Fruit fly (Drosophila melanogaster) whole organism, embryonic: ENCODE data around the gene CG7519.

ENCODE experiments used
- Blimp-1 ChIP-seq: fragments of 200-800 bp; sonication (Bioruptor generic); optimal IDR thresholded peaks from 3 replicates; lab custom pipeline; 2018; ENCODE audit warnings: missing biosample characterization, missing genetic modification characterization, mild to moderate bottlenecking, moderate library complexity, missing genetic modification reagents
- CG10431 ChIP-seq: fragments of 200-800 bp; sonication (Bioruptor generic); optimal IDR thresholded peaks from 3 replicates; lab custom pipeline; 2018; ENCODE audit warnings: missing biosample characterization, mild to moderate bottlenecking, missing genetic modification characterization
- CG12942 ChIP-seq: fragments of 200-800 bp; sonication (Bioruptor generic); optimal IDR thresholded peaks from 3 replicates; lab custom pipeline; 2016; ENCODE audit warnings: missing biosample characterization, missing genetic modification characterization
- CG13287 ChIP-seq: fragments of 200-800 bp; sonication (Bioruptor generic); IDR thresholded peaks from 2 replicates; pipeline ENCODE4 v1.3.6; 2022; ENCODE audit warnings: missing biosample characterization, missing genetic modification characterization; ENCODE audit not compliant: partially characterized antibody
- CG14860 ChIP-seq: fragments of 200-800 bp; sonication (Bioruptor generic); IDR thresholded peaks from 3 replicates; pipeline ENCODE4 v1.3.6; 2022; ENCODE audit warnings: missing biosample characterization, missing genetic modification characterization; ENCODE audit not compliant: partially characterized antibody
- CG2120 ChIP-seq: fragments of 200-800 bp; sonication (Bioruptor generic); optimal IDR thresholded peaks from 3 replicates; lab custom pipeline; 2016; ENCODE audit warnings: missing biosample characterization, missing genetic modification characterization
- CG30020 ChIP-seq: fragments of 200-800 bp; optimal IDR thresholded peaks from 2 replicates; lab custom pipeline; 2019; ENCODE audit warnings: missing biosample characterization, mild to moderate bottlenecking, missing genetic modification characterization, moderate library complexity
- CG31388 ChIP-seq: fragments of 200-800 bp; sonication (Bioruptor generic); optimal IDR thresholded peaks from 2 replicates; lab custom pipeline; 2016; ENCODE audit warnings: missing biosample characterization, missing genetic modification characterization
- CG4424 ChIP-seq: fragments of 200-800 bp; sonication (Bioruptor generic); optimal IDR thresholded peaks from 3 replicates; lab custom pipeline; 2016; ENCODE audit warnings: missing biosample characterization, missing genetic modification characterization
- CG6683 ChIP-seq: fragments of 200-800 bp; sonication (Bioruptor generic); optimal IDR thresholded peaks from 2 replicates; lab custom pipeline; 2017; ENCODE audit warnings: missing biosample characterization, mild to moderate bottlenecking, missing genetic modification characterization, missing genetic modification reagents
- CG6689 ChIP-seq: fragments of 200-800 bp; sonication (Bioruptor generic); IDR thresholded peaks from 2 replicates; pipeline ENCODE4 v1.3.6; 2022; ENCODE audit warnings: missing biosample characterization, missing genetic modification characterization
- CG7928 ChIP-seq: fragments of 200-800 bp; sonication (Bioruptor generic); optimal IDR thresholded peaks from 2 replicates; lab custom pipeline; 2017; ENCODE audit warnings: missing biosample characterization, mild to moderate bottlenecking, missing genetic modification characterization
- CG8290 ChIP-seq, 3 experiments: fragments of 200-800 bp; sonication (Bioruptor generic); optimal IDR thresholded peaks; 2 replicates each; lab custom pipeline; 2016 to 2019; ENCODE audit warnings: missing biosample characterization in 3 of 3, missing genetic modification characterization in 3 of 3, mild to moderate bottlenecking in 2 of 3, moderate library complexity in 1 of 3
- CG9727 ChIP-seq: fragments of 200-800 bp; sonication (Bioruptor generic); optimal IDR thresholded peaks from 3 replicates; lab custom pipeline; 2017; ENCODE audit warnings: missing biosample characterization, mild to moderate bottlenecking, missing genetic modification characterization
- D ChIP-seq, 2 experiments: fragments of 200-800 bp in 1 of 2; fragments of >200 bp in 1 of 2; sonication (Bioruptor generic) in 1 of 2; optimal IDR thresholded peaks; 2 replicates in 1 of 2; 3 replicates in 1 of 2; lab custom pipeline; 2017; ENCODE audit warnings: mild to moderate bottlenecking in 1 of 2, missing biosample characterization in 1 of 2, missing genetic modification characterization in 1 of 2, missing genetic modification reagents in 1 of 2
- ERR ChIP-seq: fragments of 200-800 bp; sonication (Bioruptor generic); optimal IDR thresholded peaks from 2 replicates; lab custom pipeline; 2016; ENCODE audit warnings: missing biosample characterization, missing genetic modification characterization
- Eip74EF ChIP-seq, 2 experiments: fragments of 200-800 bp in 1 of 2; fragments of >200 bp in 1 of 2; sonication (Bioruptor generic) in 1 of 2; optimal IDR thresholded peaks; 2 replicates each; lab custom pipeline; 2017 to 2019; ENCODE audit warnings: missing biosample characterization in 2 of 2, missing genetic modification characterization in 2 of 2, mild to moderate bottlenecking in 1 of 2, moderate library complexity in 1 of 2
- Hr51 ChIP-seq, 2 experiments: fragments of 200-800 bp; sonication (Bioruptor generic); optimal IDR thresholded peaks; 2 replicates in 1 of 2; 3 replicates in 1 of 2; lab custom pipeline; 2016 to 2018; ENCODE audit warnings: missing biosample characterization in 2 of 2, missing genetic modification characterization in 2 of 2, mild to moderate bottlenecking in 1 of 2, moderate library complexity in 1 of 2
- Jarid2 ChIP-seq: fragments of 200-800 bp; sonication (Bioruptor generic); optimal IDR thresholded peaks from 3 replicates; lab custom pipeline; 2017; ENCODE audit warnings: mild to moderate bottlenecking, missing biosample characterization, missing genetic modification reagents, missing genetic modification characterization
- Kr ChIP-seq: fragments of 200-800 bp; sonication (Bioruptor generic); optimal IDR thresholded peaks from 2 replicates; lab custom pipeline; 2017; ENCODE audit warnings: missing biosample characterization, mild to moderate bottlenecking, missing genetic modification characterization
- Mes4 ChIP-seq: fragments of 200-800 bp; sonication (Bioruptor generic); optimal IDR thresholded peaks from 2 replicates; lab custom pipeline; 2016; ENCODE audit warnings: missing biosample characterization, missing genetic modification characterization
- Nf-YB ChIP-seq: fragments of 200-800 bp; sonication (Bioruptor generic); optimal IDR thresholded peaks from 3 replicates; lab custom pipeline; 2019; ENCODE audit warnings: missing biosample characterization, mild to moderate bottlenecking, missing genetic modification characterization, moderate library complexity
- Nf-YC ChIP-seq: fragments of 200-800 bp; optimal IDR thresholded peaks from 3 replicates; lab custom pipeline; 2019; ENCODE audit warnings: missing biosample characterization, mild to moderate bottlenecking, missing genetic modification characterization, moderate library complexity
- Optix ChIP-seq: fragments of 200-800 bp; sonication (Bioruptor generic); IDR thresholded peaks from 3 replicates; pipeline ENCODE4 v1.3.6; 2022; ENCODE audit warnings: missing biosample characterization, missing genetic modification characterization
- Xbp1 ChIP-seq: fragments of 200-800 bp; sonication (Bioruptor generic); optimal IDR thresholded peaks from 3 replicates; lab custom pipeline; 2016; ENCODE audit warnings: missing biosample characterization, mild to moderate bottlenecking, missing genetic modification characterization
- br ChIP-seq: fragments of >200 bp; optimal IDR thresholded peaks from 2 replicates; lab custom pipeline; 2017
- ftz-f1 ChIP-seq: fragments of 200-800 bp; sonication (Bioruptor generic); optimal IDR thresholded peaks from 2 replicates; lab custom pipeline; 2016; ENCODE audit warnings: missing biosample characterization, missing genetic modification characterization
- gcm ChIP-seq: fragments of 200-800 bp; sonication (Bioruptor generic); optimal IDR thresholded peaks from 2 replicates; lab custom pipeline; 2019; ENCODE audit warnings: missing biosample characterization, mild to moderate bottlenecking, missing genetic modification characterization, moderate library complexity
- grn ChIP-seq: fragments of 200-800 bp; sonication (Bioruptor generic); optimal IDR thresholded peaks from 3 replicates; lab custom pipeline; 2017; ENCODE audit warnings: missing biosample characterization, missing genetic modification characterization
- kah ChIP-seq: fragments of 200-800 bp; sonication (Bioruptor generic); optimal IDR thresholded peaks from 2 replicates; lab custom pipeline; 2018; ENCODE audit warnings: missing biosample characterization, mild to moderate bottlenecking, missing genetic modification characterization
- lola ChIP-seq, 3 experiments: fragments of >200 bp in 2 of 3; fragments of 200-800 bp in 1 of 3; sonication (Bioruptor generic) in 1 of 3; optimal IDR thresholded peaks; 2 replicates each; lab custom pipeline; 2017 to 2019; ENCODE audit warnings: missing biosample characterization in 3 of 3, missing genetic modification characterization in 3 of 3, mild to moderate bottlenecking in 1 of 3, moderate library complexity in 1 of 3
- lov ChIP-seq, 2 experiments: fragments of 200-800 bp in 1 of 2; fragments of >200 bp in 1 of 2; sonication (Bioruptor generic) in 1 of 2; IDR thresholded peaks in 1 of 2; optimal IDR thresholded peaks in 1 of 2; 2 replicates in 1 of 2; 3 replicates in 1 of 2; pipeline versions ENCODE4 v1.3.6 to Lab custom; 2017 to 2022; ENCODE audit warnings: missing biosample characterization in 1 of 2, missing genetic modification characterization in 1 of 2
- maf-S ChIP-seq: fragments of 200-800 bp; sonication (Bioruptor generic); optimal IDR thresholded peaks from 2 replicates; lab custom pipeline; 2016; ENCODE audit warnings: missing biosample characterization, missing genetic modification characterization
- mld ChIP-seq: fragments of 200-800 bp; sonication (Bioruptor generic); IDR thresholded peaks from 3 replicates; pipeline ENCODE4 v1.3.6; 2022; ENCODE audit warnings: missing biosample characterization, missing genetic modification characterization; ENCODE audit not compliant: partially characterized antibody
- nom ChIP-seq: fragments of 200-800 bp; sonication (Bioruptor generic); optimal IDR thresholded peaks from 2 replicates; lab custom pipeline; 2017; ENCODE audit warnings: missing biosample characterization, missing genetic modification characterization, mild to moderate bottlenecking, moderate library complexity, missing genetic modification reagents
- pb ChIP-seq: fragments of 200-800 bp; sonication (Bioruptor generic); optimal IDR thresholded peaks from 3 replicates; lab custom pipeline; 2016; ENCODE audit warnings: missing biosample characterization, missing genetic modification characterization
- phol ChIP-seq: fragments of 200-800 bp; sonication (Bioruptor generic); optimal IDR thresholded peaks from 3 replicates; lab custom pipeline; 2018; ENCODE audit warnings: missing biosample characterization, mild to moderate bottlenecking, missing genetic modification characterization, moderate library complexity
- salm ChIP-seq: fragments of 200-800 bp; sonication (Bioruptor generic); optimal IDR thresholded peaks from 2 replicates; lab custom pipeline; 2018; ENCODE audit warnings: missing biosample characterization, mild to moderate bottlenecking, missing genetic modification characterization
- slbo ChIP-seq: fragments of 200-800 bp; sonication (Bioruptor generic); IDR thresholded peaks from 2 replicates; pipeline ENCODE4 v1.3.6; 2022; ENCODE audit warnings: missing biosample characterization, missing genetic modification characterization
- sqz ChIP-seq: fragments of 200-800 bp; sonication (Bioruptor generic); optimal IDR thresholded peaks from 3 replicates; lab custom pipeline; 2018; ENCODE audit warnings: missing biosample characterization, mild to moderate bottlenecking, missing genetic modification characterization
- tll ChIP-seq, 2 experiments: fragments of 200-800 bp in 1 of 2; fragments of >200 bp in 1 of 2; sonication (Bioruptor generic) in 1 of 2; optimal IDR thresholded peaks; 2 replicates each; lab custom pipeline; 2017 to 2019; ENCODE audit warnings: missing biosample characterization in 2 of 2, missing genetic modification characterization in 2 of 2, mild to moderate bottlenecking in 1 of 2, moderate library complexity in 1 of 2
- twi ChIP-seq: fragments of 200-800 bp; optimal IDR thresholded peaks from 2 replicates; lab custom pipeline; 2019; ENCODE audit warnings: missing biosample characterization, mild to moderate bottlenecking, missing genetic modification characterization, moderate library complexity
- vnd ChIP-seq: fragments of 200-800 bp; sonication (Bioruptor generic); IDR thresholded peaks from 3 replicates; pipeline ENCODE4 v1.3.6; 2022; ENCODE audit warnings: missing biosample characterization, missing genetic modification characterization; ENCODE audit not compliant: partially characterized antibody
- vvl ChIP-seq: fragments of 200-800 bp; sonication (Bioruptor generic); IDR thresholded peaks from 2 replicates; pipeline ENCODE4 v1.3.6; 2022; ENCODE audit warnings: missing biosample characterization, missing genetic modification characterization
- z ChIP-seq: fragments of 200-800 bp; sonication (Bioruptor generic); IDR thresholded peaks from 3 replicates; pipeline ENCODE4 v1.3.6; 2022; ENCODE audit warnings: missing biosample characterization, missing genetic modification characterization
- zen ChIP-seq: fragments of 200-800 bp; sonication (Bioruptor generic); optimal IDR thresholded peaks from 3 replicates; lab custom pipeline; 2018; ENCODE audit warnings: missing biosample characterization, mild to moderate bottlenecking, missing genetic modification characterization, moderate library complexity
- zen2 ChIP-seq: fragments of 200-800 bp; sonication (Bioruptor generic); IDR thresholded peaks from 3 replicates; pipeline ENCODE4 v1.3.6; 2022; ENCODE audit warnings: missing biosample characterization, missing genetic modification characterization; ENCODE audit not compliant: partially characterized antibody

The CG7519 gene

DNA sequence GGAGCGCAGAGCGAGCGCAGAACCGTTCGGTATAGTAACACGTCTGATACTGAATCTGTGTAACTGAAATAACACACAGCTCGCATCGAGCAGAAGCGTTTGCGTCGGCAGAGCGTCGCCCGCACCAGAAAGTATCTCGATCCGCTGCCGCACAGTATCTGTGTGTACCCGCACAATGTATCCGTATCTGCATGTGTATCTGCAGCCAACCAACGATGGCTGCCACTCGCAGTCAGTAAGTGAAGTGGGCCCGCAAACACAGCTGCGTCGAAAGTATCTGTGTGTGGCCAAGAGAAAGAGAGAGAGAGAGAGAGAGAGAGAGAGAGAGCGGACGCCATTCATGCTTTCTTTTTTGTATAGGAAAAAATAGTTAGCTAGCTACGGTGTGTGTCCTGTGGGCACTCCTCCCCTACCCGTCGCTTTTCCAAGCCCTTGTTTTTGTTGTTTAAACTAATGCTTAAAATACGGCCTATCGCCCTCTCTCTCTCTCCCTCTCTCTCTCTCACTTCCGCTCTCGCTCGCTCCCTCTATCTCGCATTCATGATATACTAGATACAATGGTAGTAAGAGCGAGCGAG is 16.4 kb upstream of the CG7519 start, which contains the start of gene croc (continued):
- TF ChIP-seq Xbp1 (GFP tag; lab: Kevin White, UChicago), result no peak
- TF ChIP-seq nom (GFP tag; lab: Kevin White, UChicago), result no peak
- TF ChIP-seq CG7928, result no peak
- peak; percentile 31; the same call in 1 of the 3 replicates for TF ChIP-seq vnd (GFP tag; lab: Robert Waterston, UW)
- no peak for TF ChIP-seq mld (GFP tag; lab: Robert Waterston, UW)
- no peak for TF ChIP-seq CG6683 (GFP tag; lab: Kevin White, UChicago)
- no peak for TF ChIP-seq zen
- no peak for TF ChIP-seq pb (GFP tag; lab: Kevin White, UChicago)
- TF ChIP-seq Nf-YC (tag; lab: Kevin White, UChicago), result peak; percentile 98
- TF ChIP-seq lov (optimal IDR thresholded peaks at IDR 0.05; lab: Kevin White, UChicago), result no peak
- 0 out of 3 replicates have a peak, but pooled peaks have one; percentile 13 for TF ChIP-seq lov (GFP tag; IDR thresholded peaks at IDR 0.05; lab: Robert Waterston, UW)
- TF ChIP-seq D (optimal IDR thresholded peaks at IDR 0.05; lab: Kevin White, UChicago), result peak; percentile 70
- TF ChIP-seq D (GFP tag; optimal IDR thresholded peaks at IDR 0.05; lab: Kevin White, UChicago), result peak; percentile 7
- TF ChIP-seq Optix (GFP tag; lab: Robert Waterston, UW), result no peak
- TF ChIP-seq tll (GFP tag; optimal IDR thresholded peaks at IDR 0.05; lab: Kevin White, UChicago), result peak; percentile 96 to 98
- TF ChIP-seq ERR, result no peak
- no peak for TF ChIP-seq CG10431
- TF ChIP-seq Nf-YB (GFP tag; lab: Kevin White, UChicago), result peak; percentile 99
- TF ChIP-seq Blimp-1 (GFP tag; lab: Kevin White, UChicago), result no peak
- TF ChIP-seq CG13287 (GFP tag; lab: Robert Waterston, UW), result no peak
- no peak for TF ChIP-seq Hr51 (GFP tag; optimal IDR thresholded peaks at IDR 0.05; lab: Kevin White, UChicago)
- no peak for TF ChIP-seq slbo
- peak in 1 of 3 experiments; percentile 54 for TF ChIP-seq lola (GFP tag; optimal IDR thresholded peaks at IDR 0.05; lab: Kevin White, UChicago)
- peak; percentile 80 for TF ChIP-seq grn (GFP tag; lab: Kevin White, UChicago)
- no peak for TF ChIP-seq CG30020
- peak; percentile 55; the same call in 1 of the 3 replicates for TF ChIP-seq zen2 (GFP tag; lab: Robert Waterston, UW)
- no peak for TF ChIP-seq z (GFP tag; lab: Robert Waterston, UW)
- TF ChIP-seq gcm (GFP tag; lab: Kevin White, UChicago), result peak; percentile 94
- no peak for TF ChIP-seq CG4424 (GFP tag; lab: Kevin White, UChicago)
- TF ChIP-seq twi (tag; lab: Kevin White, UChicago), result peak; percentile 69
- no peak for TF ChIP-seq kah (GFP tag; lab: Kevin White, UChicago)
- TF ChIP-seq maf-S (GFP tag; lab: Kevin White, UChicago), result no peak
- TF ChIP-seq Mes4 (GFP tag; lab: Kevin White, UChicago), result no peak
- TF ChIP-seq ftz-f1 (GFP tag; lab: Kevin White, UChicago), result no peak
- no peak for TF ChIP-seq CG14860 (GFP tag; lab: Robert Waterston, UW)
- TF ChIP-seq Jarid2 (GFP tag; lab: Kevin White, UChicago), result peak; percentile 67
- TF ChIP-seq CG31388 (GFP tag; lab: Kevin White, UChicago), result no peak
- TF ChIP-seq CG9727 (GFP tag; lab: Kevin White, UChicago), result no peak
- peak; percentile 55 for TF ChIP-seq sqz (GFP tag; lab: Kevin White, UChicago)
- TF ChIP-seq CG2120, result no peak
- TF ChIP-seq phol (tag; lab: Kevin White, UChicago), result peak; percentile 66
- TF ChIP-seq CG12942 (GFP tag; lab: Kevin White, UChicago), result no peak
- TF ChIP-seq br (lab: Kevin White, UChicago), result no peak
- TF ChIP-seq Kr (GFP tag; lab: Kevin White, UChicago), result no peak
- TF ChIP-seq vvl (GFP tag; lab: Robert Waterston, UW), result 0 out of 2 replicates have a peak, but pooled peaks have one; percentile 49
- TF ChIP-seq CG6689 (GFP tag; lab: Robert Waterston, UW), result no peak
- no peak for TF ChIP-seq salm (tag; lab: Kevin White, UChicago)
- TF ChIP-seq CG8290 (GFP tag; optimal IDR thresholded peaks at IDR 0.05; lab: Kevin White, UChicago), result no peak
- TF ChIP-seq CG8290 (tag; optimal IDR thresholded peaks at IDR 0.05; lab: Kevin White, UChicago), result no peak
- TF ChIP-seq Eip74EF (GFP tag; optimal IDR thresholded peaks at IDR 0.05; lab: Kevin White, UChicago), result no peak
